Worm (Caenorhabditis elegans) whole organism, L4 larva: ENCODE data around the gene F46C8.8.

Source experiments
- F37D6.2 ChIP-seq: sonication (generic microtip); optimal IDR thresholded peaks from 2 replicates; lab custom pipeline; 2016; ENCODE audit warnings: mild to moderate bottlenecking, missing genetic modification characterization, missing compliant biosample characterization
- T26A8.4 ChIP-seq: fragments of 200-800 bp; sonication (Bioruptor generic); IDR thresholded peaks from 2 replicates; pipeline ENCODE4 v1.3.6; 2022; ENCODE audit warnings: missing genetic modification characterization, missing compliant biosample characterization
- aha-1 ChIP-seq: fragments of 150-350 bp; peaks from one replicate; lab custom pipeline; 2014; ENCODE audit warnings: missing biosample characterization, missing genetic modification characterization
- aly-2 ChIP-seq: sonication (generic microtip); optimal IDR thresholded peaks from 2 replicates; lab custom pipeline; 2018; ENCODE audit warnings: missing biosample characterization, missing genetic modification characterization
- ceh-20 ChIP-seq: fragments of 200-800 bp; sonication (Bioruptor generic); IDR thresholded peaks from 2 replicates; pipeline ENCODE4 v1.3.6; 2022; ENCODE audit warnings: missing genetic modification reagents, missing genetic modification characterization, missing compliant biosample characterization
- ceh-62 ChIP-seq: sonication (generic microtip); optimal IDR thresholded peaks from 2 replicates; lab custom pipeline; 2017; ENCODE audit warnings: missing biosample characterization, missing genetic modification characterization
- ces-1 ChIP-seq: fragments of 150-350 bp; sonication (generic microtip); optimal IDR thresholded peaks from 4 replicates; lab custom pipeline; 2014; ENCODE audit warnings: missing biosample characterization, missing genetic modification reagents, missing genetic modification characterization
- cey-2 ChIP-seq: sonication (generic microtip); optimal IDR thresholded peaks from 3 replicates; lab custom pipeline; 2017; ENCODE audit warnings: missing genetic modification characterization, mild to moderate bottlenecking, missing compliant biosample characterization, antibody characterized with exemption, borderline replicate concordance; ENCODE audit not compliant: insufficient read depth
- ctbp-1 ChIP-seq: fragments of 200-800 bp; sonication (Bioruptor generic); IDR thresholded peaks from 2 replicates; pipeline ENCODE4 v1.3.6; 2022; ENCODE audit warnings: missing genetic modification reagents, missing genetic modification characterization, missing compliant biosample characterization
- daf-16 ChIP-seq, 3 experiments: sonication (generic microtip); optimal IDR thresholded peaks; 2 replicates each; lab custom pipeline; 2016 to 2017; ENCODE audit warnings: missing genetic modification characterization in 3 of 3, missing genetic modification reagents in 3 of 3, mild to moderate bottlenecking in 2 of 3, missing compliant biosample characterization in 2 of 3, missing biosample characterization in 1 of 3, moderate library complexity in 1 of 3
- daf-8 ChIP-seq: fragments of 200-800 bp; sonication (Bioruptor generic); IDR thresholded peaks from 2 replicates; pipeline ENCODE4 v1.3.6; 2022; ENCODE audit warnings: missing genetic modification characterization, missing compliant biosample characterization
- dmd-6 ChIP-seq: fragments of 200-800 bp; sonication (Bioruptor generic); IDR thresholded peaks from 2 replicates; pipeline ENCODE4 v1.3.6; 2022; ENCODE audit warnings: missing genetic modification reagents, missing genetic modification characterization, missing compliant biosample characterization
- dve-1 ChIP-seq: sonication (generic microtip); optimal IDR thresholded peaks from 2 replicates; lab custom pipeline; 2017; ENCODE audit warnings: antibody characterized with exemption, mild to moderate bottlenecking, missing genetic modification characterization, missing compliant biosample characterization; ENCODE audit not compliant: insufficient read depth
- fkh-10 ChIP-seq: fragments of 150-350 bp; optimal IDR thresholded peaks from 2 replicates; lab custom pipeline; 2014; ENCODE audit warnings: missing biosample characterization, missing genetic modification reagents, missing genetic modification characterization
- hif-1 ChIP-seq, 2 experiments: sonication (generic microtip); optimal IDR thresholded peaks; 2 replicates each; lab custom pipeline; 2016 to 2017; ENCODE audit warnings: missing compliant biosample characterization in 2 of 2, missing genetic modification characterization in 2 of 2, missing genetic modification reagents in 2 of 2, missing genotype in 2 of 2, mild to moderate bottlenecking in 1 of 2
- hlh-11 ChIP-seq: fragments of 200-800 bp; sonication (Bioruptor generic); optimal IDR thresholded peaks from 2 replicates; lab custom pipeline; 2018; ENCODE audit warnings: mild to moderate bottlenecking, missing genetic modification characterization, missing compliant biosample characterization
- hmg-1.1 ChIP-seq: fragments of 200-800 bp; sonication (Bioruptor generic); IDR thresholded peaks from 2 replicates; pipeline ENCODE4 v1.3.6; 2022; ENCODE audit warnings: missing genetic modification reagents, missing genetic modification characterization, missing compliant biosample characterization
- jun-1 ChIP-seq: fragments of 150-350 bp; optimal IDR thresholded peaks from 2 replicates; lab custom pipeline; 2014; ENCODE audit warnings: missing biosample characterization, missing genetic modification reagents, missing genetic modification characterization
- lim-7 ChIP-seq: fragments of 200-800 bp; sonication (Bioruptor generic); IDR thresholded peaks from 2 replicates; pipeline ENCODE4 v1.3.6; 2022; ENCODE audit warnings: missing genetic modification characterization, missing compliant biosample characterization
- lin-15B ChIP-seq: fragments of 150-350 bp; sonication (generic microtip); optimal IDR thresholded peaks from 3 replicates; lab custom pipeline; 2014; ENCODE audit warnings: missing biosample characterization, missing genetic modification characterization
- lin-29 ChIP-seq: fragments of 200-800 bp; sonication (Bioruptor generic); IDR thresholded peaks from 2 replicates; pipeline ENCODE4 v1.3.6; 2022; ENCODE audit warnings: missing genetic modification reagents, missing genetic modification characterization, missing compliant biosample characterization
- mdl-1 ChIP-seq, 2 experiments: fragments of 150-350 bp in 1 of 2; sonication (generic microtip) in 1 of 2; optimal IDR thresholded peaks; 2 replicates each; lab custom pipeline; 2014 to 2017; ENCODE audit warnings: missing biosample characterization in 2 of 2, missing genetic modification characterization in 2 of 2
- mdt-29 ChIP-seq: fragments of 200-800 bp; sonication (Bioruptor generic); IDR thresholded peaks from 2 replicates; pipeline ENCODE4 v1.3.6; 2022; ENCODE audit warnings: missing genetic modification reagents, missing genetic modification characterization, missing compliant biosample characterization
- mes-2 ChIP-seq: sonication (generic microtip); optimal IDR thresholded peaks from 2 replicates; lab custom pipeline; 2016; ENCODE audit warnings: missing genotype, mild to moderate bottlenecking, missing genetic modification characterization, missing compliant biosample characterization; ENCODE audit not compliant: poor library complexity, severe bottlenecking
- mxl-2 ChIP-seq: fragments of 200-800 bp; sonication (Bioruptor generic); conservative IDR thresholded peaks from 2 replicates; pipeline ENCODE4 v1.3.6; 2022; ENCODE audit warnings: missing genetic modification reagents, missing genetic modification characterization, missing compliant biosample characterization
- nhr-102 ChIP-seq: sonication (generic microtip); optimal IDR thresholded peaks from 2 replicates; lab custom pipeline; 2016; ENCODE audit warnings: mild to moderate bottlenecking, missing genetic modification characterization, moderate library complexity, missing compliant biosample characterization
- nhr-28 ChIP-seq: fragments of 150-350 bp; optimal IDR thresholded peaks from 2 replicates; lab custom pipeline; 2014; ENCODE audit warnings: missing biosample characterization, missing genetic modification characterization
- nhr-41 ChIP-seq: fragments of 200-800 bp; sonication (Bioruptor generic); IDR thresholded peaks from 2 replicates; pipeline ENCODE4 v1.3.6; 2022; ENCODE audit warnings: missing genetic modification reagents, missing genetic modification characterization, missing compliant biosample characterization
- nhr-77 ChIP-seq: fragments of 150-350 bp; optimal IDR thresholded peaks from 2 replicates; lab custom pipeline; 2014; ENCODE audit warnings: missing biosample characterization, missing genetic modification characterization
- php-3 ChIP-seq: fragments of 200-800 bp; sonication (Bioruptor generic); IDR thresholded peaks from 2 replicates; pipeline ENCODE4 v1.3.6; 2022; ENCODE audit warnings: missing genetic modification reagents, missing genetic modification characterization, missing compliant biosample characterization
- pqm-1 ChIP-seq: sonication (generic microtip); optimal IDR thresholded peaks from 2 replicates; lab custom pipeline; 2017; ENCODE audit warnings: missing biosample characterization, missing genetic modification characterization
- rbr-2 ChIP-seq: sonication (generic microtip); optimal IDR thresholded peaks from 2 replicates; lab custom pipeline; 2016; ENCODE audit warnings: missing genotype, missing genetic modification characterization, missing compliant biosample characterization
- set-16 ChIP-seq: fragments of 200-800 bp; sonication (Bioruptor generic); IDR thresholded peaks from 2 replicates; pipeline ENCODE4 v1.3.6; 2022; ENCODE audit warnings: missing genetic modification reagents, missing genetic modification characterization, missing compliant biosample characterization
- skn-1 ChIP-seq: fragments of 150-350 bp; optimal IDR thresholded peaks from 2 replicates; lab custom pipeline; 2014; ENCODE audit warnings: missing biosample characterization, missing genetic modification characterization
- snpc-1.2 ChIP-seq: fragments of 200-800 bp; sonication (Bioruptor generic); IDR thresholded peaks from 2 replicates; pipeline ENCODE4 v1.3.6; 2022; ENCODE audit warnings: missing genetic modification reagents, missing genetic modification characterization, missing compliant biosample characterization
- tra-1 ChIP-seq: fragments of 200-800 bp; sonication (Bioruptor generic); IDR thresholded peaks from 2 replicates; pipeline ENCODE4 v1.3.6; 2022; ENCODE audit warnings: missing genetic modification reagents, missing genetic modification characterization, missing compliant biosample characterization
- unc-130 ChIP-seq: sonication (generic microtip); optimal IDR thresholded peaks from 2 replicates; lab custom pipeline; 2016; ENCODE audit warnings: missing genetic modification reagents, missing genetic modification characterization, missing compliant biosample characterization
- unc-39 ChIP-seq: sonication (generic microtip); optimal IDR thresholded peaks from 2 replicates; lab custom pipeline; 2017; ENCODE audit warnings: missing biosample characterization, missing genetic modification characterization
- unc-62 ChIP-seq, 3 experiments: fragments of 150-350 bp in 1 of 3; sonication (generic microtip); optimal IDR thresholded peaks in 2 of 3; peaks in 1 of 3; 1 replicate in 1 of 3; 2 replicates in 2 of 3; lab custom pipeline; 2014 to 2017; ENCODE audit warnings: missing biosample characterization in 3 of 3, missing genetic modification characterization in 3 of 3, missing genetic modification reagents in 3 of 3, missing genotype in 1 of 3
- zfp-2 ChIP-seq: sonication (generic microtip); optimal IDR thresholded peaks from 2 replicates; lab custom pipeline; 2016; ENCODE audit warnings: mild to moderate bottlenecking, missing genetic modification characterization, missing compliant biosample characterization
- zip-2 ChIP-seq: fragments of 150-350 bp; optimal IDR thresholded peaks from 2 replicates; lab custom pipeline; 2014; ENCODE audit warnings: missing biosample characterization, missing genetic modification characterization

The F46C8.8 gene

ce11 chrX:7554326-7554725 lies at the start of gene F46C8.8:
Gene F46C8.8, minus strand, starts transcription at chrX:7554426.
- TF ChIP-seq fkh-10 (GFP tag; lab: Kevin White, UChicago) (no peak), nhr-28 (tag; lab: Kevin White, UChicago) (peak; percentile 4), aly-2 (tag; lab: Kevin White, UChicago) (no peak), lim-7 (GFP tag; lab: Robert Waterston, UW) (no peak), skn-1 (tag; lab: Kevin White, UChicago) (no peak), set-16 (GFP tag; lab: Robert Waterston, UW) (no peak)
- TF ChIP-seq, all 104 proteins: peak for 1

ce11 chrX:7596627-7597026 lies 42.4 kb upstream of the F46C8.8 start, which contains the start of gene C44E12.1:
Gene C44E12.1, plus strand, starts transcription at chrX:7596927.
- TF ChIP-seq snpc-1.2 (GFP tag; lab: Robert Waterston, UW) = no peak
- TF ChIP-seq aha-1 (tag; lab: Kevin White, UChicago) = peak; percentile 74
- no peak for TF ChIP-seq daf-8 (GFP tag; lab: Robert Waterston, UW)
- TF ChIP-seq, all 104 proteins: peak for 1

- TF ChIP-seq hmg-1.1 (GFP tag; lab: Robert Waterston, UW) (no peak), cey-2 (tag; lab: Kevin White, UChicago) (no peak), ceh-20 (GFP tag; lab: Robert Waterston, UW) (peak; percentile 53; the same call in 1 of the 2 replicates), lim-7 (GFP tag; lab: Robert Waterston, UW) (no peak), nhr-77 (tag; lab: Kevin White, UChicago) (no peak), ctbp-1 (GFP tag; lab: Robert Waterston, UW) (no peak), nhr-28 (tag; lab: Kevin White, UChicago) (peak; percentile 75), mxl-2 (GFP tag; lab: Robert Waterston, UW) (no peak), php-3 (GFP tag; lab: Robert Waterston, UW) (peak; percentile 96), aha-1 (tag; lab: Kevin White, UChicago) (no peak), mdt-29 (no peak), F37D6.2 (tag; lab: Kevin White, UChicago) (no peak), daf-16 (GFP tag; optimal IDR thresholded peaks at IDR 0.05; lab: Kevin White, UChicago) (peak in 1 of 2 experiments; percentile 6), daf-16 (tag; optimal IDR thresholded peaks at IDR 0.05; lab: Kevin White, UChicago) (peak; percentile 78), hif-1 (tag; optimal IDR thresholded peaks at IDR 0.05; lab: Kevin White, UChicago) (peak in 1 of 2 experiments; percentile 42), mes-2 (tag; lab: Kevin White, UChicago) (no peak), dmd-6 (GFP tag; lab: Robert Waterston, UW) (peak; percentile 42), unc-62 (GFP tag; optimal IDR thresholded peaks at IDR 0.05 in 1 of 2; lab: Kevin White, UChicago) (peak in 1 of 2 experiments; percentile 87), unc-62 (tag; optimal IDR thresholded peaks at IDR 0.05; lab: Kevin White, UChicago) (no peak), zip-2 (no peak), daf-8 (GFP tag; lab: Robert Waterston, UW) (no peak), snpc-1.2 (GFP tag; lab: Robert Waterston, UW) (no peak), nhr-41 (GFP tag; lab: Robert Waterston, UW) (no peak), lin-29 (GFP tag; lab: Robert Waterston, UW) (no peak), jun-1 (tag; lab: Kevin White, UChicago) (no peak), mdl-1 (tag; optimal IDR thresholded peaks at IDR 0.05; lab: Kevin White, UChicago) (peak in 1 of 2 experiments; percentile 44), nhr-102 (peak; percentile 19), lin-15B (tag; lab: Kevin White, UChicago) (no peak), tra-1 (GFP tag; lab: Robert Waterston, UW) (peak; percentile 73), hlh-11 (peak; percentile 45), T26A8.4 (GFP tag; lab: Robert Waterston, UW) (no peak), dve-1 (tag; lab: Kevin White, UChicago) (peak; percentile 60), zfp-2 (no peak), unc-130 (GFP tag; lab: Kevin White, UChicago) (no peak), rbr-2 (no peak), pqm-1 (tag; lab: Kevin White, UChicago) (no peak), unc-39 (tag; lab: Kevin White, UChicago) (no peak), ceh-62 (tag; lab: Kevin White, UChicago) (no peak), ces-1 (no peak)
Measured at ce11 chrX:7596029-7596428, 41.8 kb upstream of the F46C8.8 start.
